Worm (Caenorhabditis elegans) whole organism, L4 larva: ENCODE measurements around the gene cdr-3.

ENCODE experiments used
- hmg-1.1 ChIP-seq: fragments of 200-800 bp; sonication (Bioruptor generic); IDR thresholded peaks from 2 replicates; pipeline ENCODE4 v1.3.6; 2022; ENCODE audit warnings: missing genetic modification reagents, missing genetic modification characterization, missing compliant biosample characterization
- lin-39 ChIP-seq: fragments of 150-350 bp; optimal IDR thresholded peaks from 2 replicates; lab custom pipeline; 2014; ENCODE audit warnings: missing biosample characterization, missing genetic modification reagents, missing genetic modification characterization
- saeg-2 ChIP-seq: fragments of 200-800 bp; sonication (Bioruptor generic); IDR thresholded peaks from 2 replicates; pipeline ENCODE4 v1.3.6; 2022; ENCODE audit warnings: missing genetic modification reagents, missing genetic modification characterization, missing compliant biosample characterization
- unc-130 ChIP-seq: sonication (generic microtip); optimal IDR thresholded peaks from 2 replicates; lab custom pipeline; 2016; ENCODE audit warnings: missing genetic modification reagents, missing genetic modification characterization, missing compliant biosample characterization

ce11 chrV:12404544-12404943, 12.6 kb downstream of the cdr-3 start, which contains the start of gene K01D12.9:
- TF ChIP-seq unc-130 (GFP tag; lab: Kevin White, UChicago), result no peak
- TF ChIP-seq lin-39 (tag; lab: Kevin White, UChicago), result no peak
- no peak for TF ChIP-seq hmg-1.1
- no peak for TF ChIP-seq saeg-2 (GFP tag; lab: Robert Waterston, UW)
